Worm (Caenorhabditis elegans): Measurements from ENCODE around the gene C05C9.2.

- TF ChIP-seq nhr-11 (tag; optimal IDR thresholded peaks at IDR 0.05) (no peak), aly-2 (tag; optimal IDR thresholded peaks at IDR 0.05) (no peak), F13H6.1 (tag; optimal IDR thresholded peaks at IDR 0.05) (no peak), nhr-6 (tag; optimal IDR thresholded peaks at IDR 0.05) (no peak), ceh-82 (tag; optimal IDR thresholded peaks at IDR 0.05) (no peak)
These were observed 15.2 kb upstream of the C05C9.2 start for ce11 chrX:11137632-11138031.
